Worm (Caenorhabditis elegans) whole organism, mixed stage, embryonic: ENCODE measurements around the gene C33F10.12.

Source experiments
- ham-2 ChIP-seq: fragments of 200-800 bp; sonication (Bioruptor generic); optimal IDR thresholded peaks from 2 replicates; lab custom pipeline; 2018; ENCODE audit warnings: mild to moderate bottlenecking, missing genetic modification characterization, missing compliant biosample characterization
- nhr-12 ChIP-seq: fragments of 150-350 bp; optimal IDR thresholded peaks from 2 replicates; lab custom pipeline; 2014; ENCODE audit warnings: missing biosample characterization, missing genetic modification characterization
- nhr-76 ChIP-seq: sonication (generic microtip); optimal IDR thresholded peaks from 2 replicates; lab custom pipeline; 2017; ENCODE audit warnings: missing biosample characterization, missing genetic modification characterization
- pha-4 ChIP-seq: fragments of 150-350 bp; optimal IDR thresholded peaks from 2 replicates; lab custom pipeline; 2018; ENCODE audit warnings: missing biosample characterization, missing genetic modification reagents, missing genetic modification characterization
- tbx-8 ChIP-seq: fragments of 200-800 bp; sonication (Bioruptor generic); optimal IDR thresholded peaks from 2 replicates; lab custom pipeline; 2018; ENCODE audit warnings: mild to moderate bottlenecking, missing genetic modification characterization, moderate library complexity, missing compliant biosample characterization
- unc-39 ChIP-seq: fragments of 150-350 bp; optimal IDR thresholded peaks from 2 replicates; lab custom pipeline; 2014; ENCODE audit warnings: missing biosample characterization, missing genetic modification characterization
- unc-62 ChIP-seq: fragments of 150-350 bp; optimal IDR thresholded peaks from 2 replicates; lab custom pipeline; 2014; ENCODE audit warnings: missing biosample characterization, missing genetic modification reagents, missing genetic modification characterization
- ztf-11 ChIP-seq: fragments of 150-350 bp; optimal IDR thresholded peaks from 2 replicates; lab custom pipeline; 2014; ENCODE audit warnings: missing biosample characterization, missing genetic modification characterization

- TF ChIP-seq unc-62 (peak; percentile 81), nhr-12 (tag; lab: Kevin White, UChicago) (no peak), ztf-11 (tag; lab: Kevin White, UChicago) (no peak), unc-39 (tag; lab: Kevin White, UChicago) (no peak), nhr-76 (no peak), pha-4 (tag; lab: Kevin White, UChicago) (no peak), ham-2 (no peak), tbx-8 (GFP tag; lab: Kevin White, UChicago) (no peak)
Measured at ce11 chrII:4805799-4806198, 31.8 kb downstream of the C33F10.12 start.
